Fruit fly (Drosophila melanogaster) whole organism, prepupa: ENCODE results near the gene CG11760.
A peak's percentile ranks its signal among the peaks of the same experiment; 100 is the strongest.

Experiments
- CG11294 ChIP-seq: fragments of 200-800 bp; sonication (Bioruptor generic); IDR thresholded peaks from 2 replicates; pipeline ENCODE4 v1.3.6; 2022; ENCODE audit warnings: missing biosample characterization, missing genetic modification characterization
- CG11762 ChIP-seq: fragments of 200-800 bp; sonication (Bioruptor generic); optimal IDR thresholded peaks from 3 replicates; lab custom pipeline; 2016; ENCODE audit warnings: missing biosample characterization, missing genetic modification characterization; ENCODE audit not compliant: insufficient read depth
- CG16779 ChIP-seq: fragments of 200-800 bp; sonication (Bioruptor generic); optimal IDR thresholded peaks from 3 replicates; lab custom pipeline; 2017; ENCODE audit warnings: missing biosample characterization, mild to moderate bottlenecking, missing genetic modification characterization
- CG32006 ChIP-seq: fragments of 200-800 bp; sonication (Bioruptor generic); optimal IDR thresholded peaks from 3 replicates; lab custom pipeline; 2017; ENCODE audit warnings: missing biosample characterization, mild to moderate bottlenecking, missing genetic modification characterization
- CG8319 ChIP-seq: fragments of 200-800 bp; sonication (Bioruptor generic); optimal IDR thresholded peaks from 3 replicates; lab custom pipeline; 2016; ENCODE audit warnings: missing biosample characterization, missing genetic modification characterization
- Eip93F ChIP-seq: fragments of 200-800 bp; sonication (Bioruptor generic); optimal IDR thresholded peaks from 2 replicates; lab custom pipeline; 2016; ENCODE audit warnings: missing biosample characterization, mild to moderate bottlenecking, missing genetic modification characterization
- Ets21C ChIP-seq: fragments of 200-800 bp; sonication (Bioruptor generic); optimal IDR thresholded peaks from 3 replicates; lab custom pipeline; 2016; ENCODE audit warnings: missing biosample characterization, missing genetic modification characterization
- Hr39 ChIP-seq: fragments of 200-800 bp; sonication (Bioruptor generic); optimal IDR thresholded peaks from 2 replicates; lab custom pipeline; 2016; ENCODE audit warnings: missing biosample characterization, missing genetic modification characterization
- Hr4 ChIP-seq: fragments of 200-800 bp; sonication (Bioruptor generic); optimal IDR thresholded peaks from 3 replicates; lab custom pipeline; 2016; ENCODE audit warnings: missing biosample characterization, missing genetic modification characterization
- Smox ChIP-seq: fragments of 200-800 bp; sonication (Bioruptor generic); optimal IDR thresholded peaks from 3 replicates; lab custom pipeline; 2016; ENCODE audit warnings: missing biosample characterization, missing genetic modification characterization
- achi ChIP-seq: fragments of 200-800 bp; sonication (Bioruptor generic); optimal IDR thresholded peaks from 3 replicates; lab custom pipeline; 2016; ENCODE audit warnings: missing biosample characterization, missing genetic modification characterization
- salr ChIP-seq, 2 experiments: fragments of 200-800 bp; sonication (Bioruptor generic); optimal IDR thresholded peaks; 3 replicates each; lab custom pipeline; 2016 to 2018; ENCODE audit warnings: missing biosample characterization in 2 of 2, missing genetic modification characterization in 2 of 2, mild to moderate bottlenecking in 1 of 2

dm6 chr3R:8747134-8747870, 28.3 kb downstream of the CG11760 start, which contains the start of the genes CG9801 and Nasp:
- peak; percentile 1 for TF ChIP-seq CG32006 (GFP tag; lab: Kevin White, UChicago)
- no peak for TF ChIP-seq CG11762 (GFP tag; lab: Kevin White, UChicago)
- TF ChIP-seq Hr4: no peak
- no peak for TF ChIP-seq CG11294 (GFP tag; lab: Robert Waterston, UW)
- TF ChIP-seq Ets21C (GFP tag; lab: Kevin White, UChicago): no peak
- no peak for TF ChIP-seq salr (GFP tag; optimal IDR thresholded peaks at IDR 0.05; lab: Kevin White, UChicago)
- no peak for TF ChIP-seq CG16779 (tag; lab: Kevin White, UChicago)
- peak; percentile 55 for TF ChIP-seq Smox (GFP tag; lab: Kevin White, UChicago)
- TF ChIP-seq Eip93F (GFP tag; lab: Kevin White, UChicago): no peak
- TF ChIP-seq Hr39 (GFP tag; lab: Kevin White, UChicago): no peak
- TF ChIP-seq achi (GFP tag; lab: Kevin White, UChicago): no peak
- TF ChIP-seq CG8319 (GFP tag; lab: Kevin White, UChicago): no peak
